4 worm cellular contexts compared by ENCODE assay signal in the genomic region with DNA sequence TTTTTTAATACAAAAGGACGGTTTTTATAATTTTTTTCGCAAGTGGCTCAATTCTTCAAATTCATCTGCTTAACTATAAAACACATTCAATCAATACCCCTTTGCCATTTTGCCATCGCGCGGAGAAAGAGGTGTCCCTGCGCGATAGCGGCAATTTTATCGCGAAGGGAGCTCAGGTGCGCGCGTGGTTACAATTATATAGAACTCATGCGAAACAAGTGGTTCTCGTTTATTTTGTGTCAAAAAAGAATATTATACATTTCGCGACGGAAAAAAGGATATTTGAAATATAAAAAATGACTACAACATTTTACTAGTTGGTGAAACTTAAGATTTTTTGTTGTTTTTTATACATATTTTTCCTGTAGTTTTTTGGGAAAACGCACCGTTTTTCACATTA.
TF ChIP-seq lines count a peak whose summit lies in the region.

No protein-coding gene starts in this region.

TF ChIP-seq in whole organism, L2 larva, 48 proteins besides CTCF, POLR2A, EP300 and RAD21 (continues in another document):
- TF ChIP-seq nhr-10 (tag; optimal IDR thresholded peaks at IDR 0.05; lab: Kevin White, UChicago), result peak; percentile 100
- peak; percentile 95 to 97 for TF ChIP-seq mdl-1 (tag; optimal IDR thresholded peaks at IDR 0.05; lab: Kevin White, UChicago)
- TF ChIP-seq crh-2 (tag; optimal IDR thresholded peaks at IDR 0.05; lab: Kevin White, UChicago), result peak; percentile 100
- TF ChIP-seq aly-2 (tag; optimal IDR thresholded peaks at IDR 0.05; lab: Kevin White, UChicago), result no peak
- peak; percentile 93 for TF ChIP-seq Y55F3AM.14 (GFP tag; optimal IDR thresholded peaks at IDR 0.05; lab: Kevin White, UChicago)
- peak; percentile 73 for TF ChIP-seq mbf-1 (tag; optimal IDR thresholded peaks at IDR 0.05; lab: Kevin White, UChicago)
- peak; percentile 74 for TF ChIP-seq R02D3.7 (tag; optimal IDR thresholded peaks at IDR 0.05; lab: Kevin White, UChicago)
- peak; percentile 99 for TF ChIP-seq sma-3 (GFP tag; optimal IDR thresholded peaks at IDR 0.05; lab: Kevin White, UChicago)
- peak; percentile 99 for TF ChIP-seq ceh-82 (tag; optimal IDR thresholded peaks at IDR 0.05; lab: Kevin White, UChicago)
- peak; percentile 98 for TF ChIP-seq nhr-25 (tag; optimal IDR thresholded peaks at IDR 0.05; lab: Kevin White, UChicago)
- TF ChIP-seq elt-1 (tag; optimal IDR thresholded peaks at IDR 0.05; lab: Kevin White, UChicago), result peak; percentile 61
- TF ChIP-seq lin-39 (tag; optimal IDR thresholded peaks at IDR 0.05; lab: Kevin White, UChicago), result peak; percentile 89
- peak; percentile 100 for TF ChIP-seq lin-11 (tag; optimal IDR thresholded peaks at IDR 0.05; lab: Kevin White, UChicago)
- TF ChIP-seq unc-39 (tag; optimal IDR thresholded peaks at IDR 0.05; lab: Kevin White, UChicago), result peak; percentile 80
- TF ChIP-seq C34F6.9 (tag; optimal IDR thresholded peaks at IDR 0.05; lab: Kevin White, UChicago), result peak; percentile 99
- TF ChIP-seq zag-1 (tag; optimal IDR thresholded peaks at IDR 0.05; lab: Kevin White, UChicago), result peak; percentile 99
- peak; percentile 49 for TF ChIP-seq nhr-23 (tag; optimal IDR thresholded peaks at IDR 0.05; lab: Kevin White, UChicago)
- peak; percentile 99 for TF ChIP-seq ztf-4 (tag; optimal IDR thresholded peaks at IDR 0.05; lab: Kevin White, UChicago)
- TF ChIP-seq lin-13 (GFP tag; optimal IDR thresholded peaks at IDR 0.05; lab: Kevin White, UChicago), result peak; percentile 99
- TF ChIP-seq nhr-237 (tag; optimal IDR thresholded peaks at IDR 0.05; lab: Kevin White, UChicago), result peak; percentile 99
- TF ChIP-seq ztf-1 (GFP tag; conservative IDR thresholded peaks at IDR 0.05; lab: Robert Waterston, UW), result peak; percentile 98

TF ChIP-seq in whole organism, L4 larva, 104 proteins besides CTCF, POLR2A, EP300 and RAD21 (continues in another document):
- TF ChIP-seq nhr-10 (tag; optimal IDR thresholded peaks at IDR 0.05; lab: Kevin White, UChicago) (peak; percentile 99), lin-15B (tag; optimal IDR thresholded peaks at IDR 0.05; lab: Kevin White, UChicago) (peak; percentile 44), madf-9 (GFP tag; conservative IDR thresholded peaks at IDR 0.05; lab: Robert Waterston, UW) (peak; percentile 99), nhr-41 (GFP tag; IDR thresholded peaks at IDR 0.05; lab: Robert Waterston, UW) (peak; percentile 88), daf-16 (GFP tag; optimal IDR thresholded peaks at IDR 0.05; lab: Kevin White, UChicago) (peak; percentile 96 to 99), daf-16 (tag; optimal IDR thresholded peaks at IDR 0.05; lab: Kevin White, UChicago) (peak; percentile 95), dmd-6 (GFP tag; IDR thresholded peaks at IDR 0.05; lab: Robert Waterston, UW) (peak; percentile 99), mdt-29 (GFP tag; IDR thresholded peaks at IDR 0.05; lab: Robert Waterston, UW) (peak; percentile 96), F44E2.7 (GFP tag; IDR thresholded peaks at IDR 0.05; lab: Robert Waterston, UW) (peak; percentile 93), lsy-2 (tag; optimal IDR thresholded peaks at IDR 0.05; lab: Kevin White, UChicago) (peak; percentile 97), snpc-4 (tag; optimal IDR thresholded peaks at IDR 0.05; lab: Kevin White, UChicago) (peak; percentile 39), F49E8.2 (tag; optimal IDR thresholded peaks at IDR 0.05; lab: Kevin White, UChicago; ENCODE audit: borderline replicate concordance) (peak; percentile 60), daf-12 (tag; optimal IDR thresholded peaks at IDR 0.05; lab: Kevin White, UChicago) (no peak), daf-19 (GFP tag; conservative IDR thresholded peaks at IDR 0.05; lab: Robert Waterston, UW) (no peak), saeg-2 (GFP tag; IDR thresholded peaks at IDR 0.05; lab: Robert Waterston, UW) (peak; percentile 99), rbr-2 (tag; optimal IDR thresholded peaks at IDR 0.05; lab: Kevin White, UChicago) (peak; percentile 99), lin-38 (GFP tag; IDR thresholded peaks at IDR 0.05; lab: Robert Waterston, UW) (peak; percentile 90), nhr-11 (tag; optimal IDR thresholded peaks at IDR 0.05; lab: Kevin White, UChicago) (peak; percentile 98), pqm-1 (tag; optimal IDR thresholded peaks at IDR 0.05; lab: Kevin White, UChicago) (peak; percentile 40), ceh-82 (tag; optimal IDR thresholded peaks at IDR 0.05; lab: Kevin White, UChicago) (peak; percentile 78), aly-2 (tag; optimal IDR thresholded peaks at IDR 0.05; lab: Kevin White, UChicago) (no peak), ztf-11 (tag; optimal IDR thresholded peaks at IDR 0.05; lab: Kevin White, UChicago) (peak; percentile 67), sdz-12 (GFP tag; optimal IDR thresholded peaks at IDR 0.05; lab: Kevin White, UChicago) (peak; percentile 81)

TF ChIP-seq in whole organism, late embryonic, 69 proteins besides CTCF, POLR2A, EP300 and RAD21 (continues in another document):
- peak; percentile 52 for TF ChIP-seq ets-4 (tag; optimal IDR thresholded peaks at IDR 0.05; lab: Kevin White, UChicago)
- TF ChIP-seq ama-1 (optimal IDR thresholded peaks at IDR 0.05; lab: Kevin White, UChicago), result no peak
- TF ChIP-seq unc-55 (GFP tag; optimal IDR thresholded peaks at IDR 0.05; lab: Kevin White, UChicago), result peak; percentile 82
- no peak for TF ChIP-seq nhr-11 (tag; optimal IDR thresholded peaks at IDR 0.05; lab: Kevin White, UChicago)
- no peak for TF ChIP-seq elt-4 (tag; optimal IDR thresholded peaks at IDR 0.05; lab: Kevin White, UChicago)
- no peak for TF ChIP-seq zip-5 (tag; optimal IDR thresholded peaks at IDR 0.05; lab: Kevin White, UChicago)
- TF ChIP-seq ztf-16 (tag; optimal IDR thresholded peaks at IDR 0.05; lab: Kevin White, UChicago), result peak; percentile 73
- peak; percentile 35 for TF ChIP-seq hlh-6 (tag; optimal IDR thresholded peaks at IDR 0.05; lab: Kevin White, UChicago)
- TF ChIP-seq nfya-1 (tag; optimal IDR thresholded peaks at IDR 0.05; lab: Kevin White, UChicago), result peak; percentile 98
- peak; percentile 85 for TF ChIP-seq hlh-30 (tag; optimal IDR thresholded peaks at IDR 0.05; lab: Kevin White, UChicago; ENCODE audit: insufficient read depth)
- TF ChIP-seq pqm-1 (tag; optimal IDR thresholded peaks at IDR 0.05; lab: Kevin White, UChicago), result peak; percentile 37
- TF ChIP-seq lin-11 (tag; optimal IDR thresholded peaks at IDR 0.05; lab: Kevin White, UChicago), result peak; percentile 55
- TF ChIP-seq eyg-1 (tag; optimal IDR thresholded peaks at IDR 0.05; lab: Kevin White, UChicago), result peak; percentile 73
- peak; percentile 94 for TF ChIP-seq rnt-1 (tag; optimal IDR thresholded peaks at IDR 0.05; lab: Kevin White, UChicago)
- no peak for TF ChIP-seq ceh-9 (tag; optimal IDR thresholded peaks at IDR 0.05; lab: Kevin White, UChicago)
- TF ChIP-seq pax-1 (tag; optimal IDR thresholded peaks at IDR 0.05; lab: Kevin White, UChicago), result peak; percentile 83
- peak; percentile 99 for TF ChIP-seq ceh-18 (tag; optimal IDR thresholded peaks at IDR 0.05; lab: Kevin White, UChicago)
- TF ChIP-seq ceh-22 (tag; optimal IDR thresholded peaks at IDR 0.05; lab: Kevin White, UChicago), result peak; percentile 82
- peak; percentile 71 for TF ChIP-seq ceh-19 (GFP tag; optimal IDR thresholded peaks at IDR 0.05; lab: Kevin White, UChicago)
- no peak for TF ChIP-seq pag-3 (tag; optimal IDR thresholded peaks at IDR 0.05; lab: Kevin White, UChicago; ENCODE audit: borderline replicate concordance)
- peak; percentile 40 for TF ChIP-seq C38D4.7 (GFP tag; optimal IDR thresholded peaks at IDR 0.05; lab: Kevin White, UChicago)
- peak; percentile 95 for TF ChIP-seq unc-42 (tag; optimal IDR thresholded peaks at IDR 0.05; lab: Kevin White, UChicago)
- peak; percentile 95 for TF ChIP-seq dve-1 (tag; optimal IDR thresholded peaks at IDR 0.05; lab: Kevin White, UChicago)
- TF ChIP-seq lim-6 (tag; optimal IDR thresholded peaks at IDR 0.05; lab: Kevin White, UChicago), result peak; percentile 42

TF ChIP-seq in whole organism, mixed stage, embryonic, 35 proteins besides CTCF, POLR2A, EP300 and RAD21 (continues in another document):
- TF ChIP-seq elt-3 (tag; optimal IDR thresholded peaks at IDR 0.05; lab: Kevin White, UChicago), result peak; percentile 94
- peak; percentile 90 for TF ChIP-seq unc-62 (GFP tag; optimal IDR thresholded peaks at IDR 0.05; lab: Kevin White, UChicago)
- TF ChIP-seq flh-1 (GFP tag; optimal IDR thresholded peaks at IDR 0.05; lab: Kevin White, UChicago), result no peak
- peak; percentile 86 for TF ChIP-seq lin-13 (tag; optimal IDR thresholded peaks at IDR 0.05; lab: Kevin White, UChicago)
- TF ChIP-seq unc-120 (tag; optimal IDR thresholded peaks at IDR 0.05; lab: Kevin White, UChicago; ENCODE audit: poor library complexity, severe bottlenecking), result peak; percentile 83
- peak; percentile 37 for TF ChIP-seq bed-3 (GFP tag; optimal IDR thresholded peaks at IDR 0.05; lab: Kevin White, UChicago)
- peak; percentile 89 for TF ChIP-seq unc-39 (tag; optimal IDR thresholded peaks at IDR 0.05; lab: Kevin White, UChicago)
- TF ChIP-seq ceh-39 (tag; optimal IDR thresholded peaks at IDR 0.05; lab: Kevin White, UChicago), result peak; percentile 95
- peak; percentile 67 for TF ChIP-seq blmp-1 (tag; optimal IDR thresholded peaks at IDR 0.05; lab: Kevin White, UChicago)
- peak; percentile 70 for TF ChIP-seq nhr-2 (tag; optimal IDR thresholded peaks at IDR 0.05; lab: Kevin White, UChicago)
- TF ChIP-seq elt-1 (tag; optimal IDR thresholded peaks at IDR 0.05; lab: Kevin White, UChicago; ENCODE audit: borderline replicate concordance, insufficient read depth), result peak; percentile 2
- peak; percentile 99 for TF ChIP-seq ztf-11 (tag; optimal IDR thresholded peaks at IDR 0.05; lab: Kevin White, UChicago)
- peak; percentile 95 for TF ChIP-seq drap-1 (GFP tag; optimal IDR thresholded peaks at IDR 0.05; lab: Kevin White, UChicago)
- no peak for TF ChIP-seq zip-8 (tag; optimal IDR thresholded peaks at IDR 0.05; lab: Kevin White, UChicago)
- TF ChIP-seq nhr-12 (tag; optimal IDR thresholded peaks at IDR 0.05; lab: Kevin White, UChicago), result peak; percentile 98
- TF ChIP-seq ces-1 (GFP tag; optimal IDR thresholded peaks at IDR 0.05; lab: Kevin White, UChicago), result peak; percentile 97
- peak; percentile 80 for TF ChIP-seq M03D4.4 (tag; optimal IDR thresholded peaks at IDR 0.05; lab: Kevin White, UChicago)
- peak; percentile 96 for TF ChIP-seq pha-4 (tag; optimal IDR thresholded peaks at IDR 0.05; lab: Kevin White, UChicago)
- peak; percentile 22 for TF ChIP-seq ceh-43 (GFP tag; optimal IDR thresholded peaks at IDR 0.05; lab: Kevin White, UChicago)
- peak; percentile 98 for TF ChIP-seq mep-1 (tag; optimal IDR thresholded peaks at IDR 0.05; lab: Kevin White, UChicago)
- peak; percentile 99 for TF ChIP-seq nhr-237 (tag; optimal IDR thresholded peaks at IDR 0.05; lab: Kevin White, UChicago)
- peak; percentile 92 for TF ChIP-seq sptf-1 (tag; optimal IDR thresholded peaks at IDR 0.05; lab: Kevin White, UChicago)
- no peak for TF ChIP-seq sem-2 (GFP tag; optimal IDR thresholded peaks at IDR 0.05; lab: Kevin White, UChicago)
- no peak for TF ChIP-seq snpc-4 (tag; optimal IDR thresholded peaks at IDR 0.05; lab: Kevin White, UChicago)
- TF ChIP-seq nhr-76 (tag; optimal IDR thresholded peaks at IDR 0.05; lab: Kevin White, UChicago), result no peak
- peak; percentile 71 for TF ChIP-seq nhr-28 (tag; optimal IDR thresholded peaks at IDR 0.05; lab: Kevin White, UChicago)
- peak; percentile 64 for TF ChIP-seq ceh-83 (GFP tag; optimal IDR thresholded peaks at IDR 0.05; lab: Kevin White, UChicago)
